Worm (Caenorhabditis elegans): Measurements from ENCODE around the gene dex-1.

Gene dex-1

DNA sequence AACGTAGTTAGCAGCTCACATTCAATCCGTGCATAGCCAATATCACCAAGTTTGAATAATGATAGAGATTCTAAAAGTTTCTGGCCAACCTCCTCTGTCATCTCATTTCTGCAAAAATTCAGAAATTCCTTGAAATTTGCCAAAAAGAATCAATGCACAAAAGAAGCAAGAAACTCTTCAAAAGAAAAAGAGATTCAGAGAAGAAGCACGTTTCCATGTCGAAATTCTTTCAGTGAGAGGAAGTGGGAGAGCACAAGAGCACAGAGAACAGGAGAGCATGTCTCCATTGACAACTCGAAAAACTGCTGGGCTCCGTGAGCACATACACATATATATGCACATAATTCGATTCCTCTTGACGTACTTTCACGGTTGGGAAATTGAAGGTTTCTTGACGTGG, 8.5 kb upstream of the dex-1 start, which contains the start of gene nekl-4:
Gene nekl-4 (minus strand): TSS at position 101 of the 400 bp plus-strand sequence.
- TF ChIP-seq tlf-1 (GFP tag; optimal IDR thresholded peaks at IDR 0.05) (no peak), Y53G8AR.9 (GFP tag; conservative IDR thresholded peaks at IDR 0.05) (no peak), egrh-3 (GFP tag; IDR thresholded peaks at IDR 0.05) (no peak), madf-6 (GFP tag; IDR thresholded peaks at IDR 0.05) (no peak), ztf-3 (GFP tag; optimal IDR thresholded peaks at IDR 0.05) (no peak)

DNA sequence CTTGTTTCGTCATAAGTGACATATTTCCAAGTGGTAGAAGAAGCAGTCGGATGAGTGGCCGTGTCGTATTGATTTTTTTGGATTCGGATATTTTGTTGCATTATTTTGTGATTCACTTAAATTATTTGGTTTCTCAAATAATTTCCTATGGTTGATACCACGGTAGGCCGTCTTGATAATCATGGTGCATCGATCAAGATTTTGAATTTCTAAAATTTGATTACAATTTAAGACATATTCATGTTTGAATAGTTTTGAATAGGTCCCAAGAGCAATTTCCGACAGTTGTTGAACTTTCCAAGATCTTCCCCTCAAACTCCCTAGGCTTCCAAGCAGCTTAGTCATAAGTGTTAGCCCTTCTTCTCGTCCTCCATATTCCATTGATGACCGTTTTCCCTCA, 4.0 kb upstream of the dex-1 start, which contains the start of gene D1044.4:
Gene D1044.4 (minus strand): TSS at position 101 of the 400 bp plus-strand sequence.
- TF ChIP-seq rpc-1 (optimal IDR thresholded peaks at IDR 0.05) (no peak), rpc-1 (tag; optimal IDR thresholded peaks at IDR 0.05) (no peak), F57A8.1 (GFP tag; optimal IDR thresholded peaks at IDR 0.05) (no peak), tlf-1 (GFP tag; optimal IDR thresholded peaks at IDR 0.05) (no peak), snpc-1.1 (tag; optimal IDR thresholded peaks at IDR 0.05; ENCODE audit: insufficient read depth) (no peak), T26A5.8 (tag; optimal IDR thresholded peaks at IDR 0.05) (no peak), nhr-80 (tag; optimal IDR thresholded peaks at IDR 0.05) (no peak), bed-1 (GFP tag; IDR thresholded peaks at IDR 0.05) (no peak), F57C9.4 (tag; optimal IDR thresholded peaks at IDR 0.05) (no peak), lin-54 (GFP tag; optimal IDR thresholded peaks at IDR 0.05) (no peak), let-526 (GFP tag; IDR thresholded peaks at IDR 0.05) (no peak), aptf-3 (GFP tag; IDR thresholded peaks at IDR 0.05) (no peak), madf-10 (tag; optimal IDR thresholded peaks at IDR 0.05) (no peak), lsy-27 (tag; optimal IDR thresholded peaks at IDR 0.05; ENCODE audit: borderline replicate concordance, insufficient read depth) (no peak), atf-7 (tag; optimal IDR thresholded peaks at IDR 0.05) (no peak), dpl-1 (GFP tag; optimal IDR thresholded peaks at IDR 0.05) (no peak)

DNA sequence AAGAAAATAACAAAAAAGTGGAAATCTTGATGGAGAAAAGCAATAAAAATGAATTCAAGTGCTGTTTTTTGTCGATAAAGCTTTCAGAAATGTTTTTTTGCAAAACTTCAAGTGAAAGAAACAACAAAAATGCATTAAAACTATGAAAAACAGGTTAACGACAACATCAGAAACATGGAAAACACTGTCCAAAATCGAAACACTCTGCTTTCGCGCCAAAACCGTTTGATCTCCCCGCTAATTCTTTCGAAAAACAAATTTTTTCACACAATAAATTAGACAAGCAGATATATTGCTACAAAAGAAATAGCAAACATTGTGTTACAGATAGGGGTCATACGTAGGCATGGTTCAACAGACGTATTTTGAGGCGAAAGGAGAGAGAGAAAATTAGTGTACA, 15.9 kb downstream of the dex-1 start:
- TF ChIP-seq let-526 (GFP tag; IDR thresholded peaks at IDR 0.05), result no peak
- TF ChIP-seq lsy-27 (tag; optimal IDR thresholded peaks at IDR 0.05; ENCODE audit: borderline replicate concordance, insufficient read depth), result no peak
- no peak for TF ChIP-seq hrde-1 (tag; optimal IDR thresholded peaks at IDR 0.05; ENCODE audit: borderline replicate concordance)
- no peak for TF ChIP-seq lir-1 (GFP tag; conservative IDR thresholded peaks at IDR 0.05)
- TF ChIP-seq xnd-1 (tag; optimal IDR thresholded peaks at IDR 0.05), result peak; percentile 6
- no peak for TF ChIP-seq D2030.7 (GFP tag; IDR thresholded peaks at IDR 0.05)
- peak; percentile 80 for TF ChIP-seq efl-1 (GFP tag; optimal IDR thresholded peaks at IDR 0.05)
- TF ChIP-seq akir-1 (GFP tag; optimal IDR thresholded peaks at IDR 0.05), result no peak
- no peak for TF ChIP-seq F57A8.1 (GFP tag; optimal IDR thresholded peaks at IDR 0.05)
- TF ChIP-seq ztf-22 (GFP tag; optimal IDR thresholded peaks at IDR 0.05), result no peak
- TF ChIP-seq lin-54 (GFP tag; optimal IDR thresholded peaks at IDR 0.05), result no peak
- TF ChIP-seq ceh-79 (tag; optimal IDR thresholded peaks at IDR 0.05), result no peak
- TF ChIP-seq pha-4 (tag; optimal IDR thresholded peaks at IDR 0.05), result no peak
- no peak for TF ChIP-seq ccch-3 (GFP tag; optimal IDR thresholded peaks at IDR 0.05)
- TF ChIP-seq die-1 (tag; optimal IDR thresholded peaks at IDR 0.05), result no peak
- TF ChIP-seq nhr-27 (tag; optimal IDR thresholded peaks at IDR 0.05), result no peak
- no peak for TF ChIP-seq ama-1 (optimal IDR thresholded peaks at IDR 0.05)
- no peak for TF ChIP-seq ama-1 (GFP tag; optimal IDR thresholded peaks at IDR 0.05)
- no peak for TF ChIP-seq repo-1 (tag; optimal IDR thresholded peaks at IDR 0.05)
- no peak for TF ChIP-seq attf-5 (GFP tag; optimal IDR thresholded peaks at IDR 0.05)
- no peak for TF ChIP-seq nfyb-1 (GFP tag; IDR thresholded peaks at IDR 0.05)
- peak; percentile 79 for TF ChIP-seq madf-6 (GFP tag; IDR thresholded peaks at IDR 0.05)
- TF ChIP-seq madf-8 (GFP tag; conservative IDR thresholded peaks at IDR 0.05), result 0 out of 2 replicates have a peak, but pooled peaks have one; percentile 10
- TF ChIP-seq sptf-2 (GFP tag; optimal IDR thresholded peaks at IDR 0.05), result no peak
- TF ChIP-seq F57C9.4 (tag; optimal IDR thresholded peaks at IDR 0.05), result no peak
- TF ChIP-seq B0035.1 (tag; optimal IDR thresholded peaks at IDR 0.05), result no peak
- peak; percentile 67 for TF ChIP-seq F49E8.2 (tag; optimal IDR thresholded peaks at IDR 0.05; ENCODE audit: insufficient read depth)
- TF ChIP-seq rpc-1 (optimal IDR thresholded peaks at IDR 0.05), result no peak
- no peak for TF ChIP-seq rpc-1 (tag; optimal IDR thresholded peaks at IDR 0.05)
- TF ChIP-seq lag-1 (GFP tag; IDR thresholded peaks at IDR 0.05), result no peak
- TF ChIP-seq egl-18 (GFP tag; IDR thresholded peaks at IDR 0.05), result no peak
- TF ChIP-seq F33H1.4 (GFP tag; IDR thresholded peaks at IDR 0.05), result 0 out of 2 replicates have a peak, but pooled peaks have one; percentile 38
- TF ChIP-seq let-607 (tag; optimal IDR thresholded peaks at IDR 0.05), result no peak
- no peak for TF ChIP-seq nhr-80 (tag; optimal IDR thresholded peaks at IDR 0.05)

Data from whole organism, young adult.